In the genomic region with DNA sequence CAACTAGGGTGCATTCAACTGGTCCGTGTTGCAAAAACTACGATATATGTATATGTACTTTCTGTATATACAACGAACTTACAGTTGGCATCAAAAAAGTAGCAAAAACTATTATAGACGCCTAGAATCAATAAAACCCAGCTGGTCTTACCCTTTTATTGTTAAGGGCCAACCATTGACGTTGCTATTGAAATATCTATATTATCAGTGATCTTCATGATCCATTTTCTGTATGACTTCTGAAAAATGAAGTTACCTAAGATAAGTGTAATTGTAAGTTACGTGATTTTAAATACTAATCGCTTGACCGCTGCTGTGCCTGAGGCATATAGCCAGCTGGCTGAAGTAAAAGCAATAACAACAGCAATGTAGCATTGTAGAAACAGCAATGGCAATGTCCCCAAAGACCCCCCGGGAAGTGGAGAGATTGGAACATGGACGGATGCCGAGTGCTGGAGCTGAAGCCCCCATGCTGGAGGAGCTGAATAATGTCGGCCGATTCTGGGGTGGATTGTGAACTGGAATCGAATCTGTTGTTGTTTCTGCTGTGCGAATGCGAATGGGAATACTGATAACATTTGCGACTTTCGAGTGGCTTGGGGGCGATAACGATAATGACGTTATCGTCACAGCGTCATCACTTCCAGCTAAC, we compare ENCODE assay signal across 1 fruit fly cellular context.
TF ChIP-seq lines count a peak whose summit lies in the region.

No protein-coding gene starts in this region.

TF ChIP-seq in whole organism, embryonic, 481 proteins besides CTCF, POLR2A, EP300 and RAD21 (continued from another document and continues in another):
- TF ChIP-seq dan (GFP tag; IDR thresholded peaks at IDR 0.05; lab: Robert Waterston, UW) (no peak), sna (GFP tag; IDR thresholded peaks at IDR 0.05; lab: Robert Waterston, UW; ENCODE audit: partially characterized antibody) (no peak), bcd (GFP tag; optimal IDR thresholded peaks at IDR 0.05; lab: Kevin White, UChicago) (peak; percentile 22), CG3838 (GFP tag; optimal IDR thresholded peaks at IDR 0.05; lab: Kevin White, UChicago) (no peak), ranshi (GFP tag; IDR thresholded peaks at IDR 0.05; lab: Robert Waterston, UW) (no peak), MBD-R2 (GFP tag; IDR thresholded peaks at IDR 0.05; lab: Robert Waterston, UW) (no peak), tin (GFP tag; optimal IDR thresholded peaks at IDR 0.05; lab: Kevin White, UChicago) (peak; percentile 2), D19A (tag; optimal IDR thresholded peaks at IDR 0.05; lab: Kevin White, UChicago) (peak; percentile 56), CG3065 (GFP tag; optimal IDR thresholded peaks at IDR 0.05; lab: Kevin White, UChicago) (no peak), CG6272 (GFP tag; IDR thresholded peaks at IDR 0.05; lab: Robert Waterston, UW) (no peak), trem (tag; optimal IDR thresholded peaks at IDR 0.05; lab: Kevin White, UChicago) (peak; percentile 47), sd (tag; optimal IDR thresholded peaks at IDR 0.05; lab: Kevin White, UChicago) (no peak), CG3407 (GFP tag; optimal IDR thresholded peaks at IDR 0.05; lab: Kevin White, UChicago) (no peak), CG16815 (GFP tag; optimal IDR thresholded peaks at IDR 0.05; lab: Kevin White, UChicago) (no peak), CG15479 (GFP tag; optimal IDR thresholded peaks at IDR 0.05; lab: Kevin White, UChicago) (peak; percentile 7), rib (GFP tag; IDR thresholded peaks at IDR 0.05; lab: Robert Waterston, UW) (no peak), Hsf (GFP tag; optimal IDR thresholded peaks at IDR 0.05; lab: Kevin White, UChicago) (peak; percentile 25), CG8765 (GFP tag; IDR thresholded peaks at IDR 0.05; lab: Robert Waterston, UW) (no peak), slbo (GFP tag; IDR thresholded peaks at IDR 0.05; lab: Robert Waterston, UW) (peak; percentile 43; the same call in 1 of the 2 replicates), nmo (GFP tag; optimal IDR thresholded peaks at IDR 0.05; lab: Kevin White, UChicago) (peak; percentile 49), ewg (GFP tag; optimal IDR thresholded peaks at IDR 0.05; lab: Kevin White, UChicago) (no peak), Atf3 (GFP tag; optimal IDR thresholded peaks at IDR 0.05; lab: Kevin White, UChicago) (no peak), CG33213 (GFP tag; optimal IDR thresholded peaks at IDR 0.05; lab: Kevin White, UChicago) (peak; percentile 4), fd102C (GFP tag; optimal IDR thresholded peaks at IDR 0.05; lab: Kevin White, UChicago) (no peak), CG3847 (GFP tag; IDR thresholded peaks at IDR 0.05; lab: Robert Waterston, UW) (no peak), CG8388 (GFP tag; optimal IDR thresholded peaks at IDR 0.05; lab: Kevin White, UChicago) (peak; percentile 27), CG17385 (GFP tag; optimal IDR thresholded peaks at IDR 0.05; lab: Kevin White, UChicago) (peak; percentile 17), Lhr (GFP tag; optimal IDR thresholded peaks at IDR 0.05; lab: Kevin White, UChicago) (no peak), ssp (GFP tag; IDR thresholded peaks at IDR 0.05; lab: Robert Waterston, UW) (no peak), HmgD (GFP tag; optimal IDR thresholded peaks at IDR 0.05; lab: Kevin White, UChicago) (no peak), Xrp1 (GFP tag; IDR thresholded peaks at IDR 0.05; lab: Robert Waterston, UW) (0 out of 2 replicates have a peak, but pooled peaks have one; percentile 40), Doc2 (GFP tag; IDR thresholded peaks at IDR 0.05; lab: Robert Waterston, UW) (no peak), pho (GFP tag; optimal IDR thresholded peaks at IDR 0.05; lab: Kevin White, UChicago) (no peak), p53 (GFP tag; optimal IDR thresholded peaks at IDR 0.05; lab: Kevin White, UChicago) (no peak), danr (GFP tag; IDR thresholded peaks at IDR 0.05; lab: Robert Waterston, UW) (no peak), CG8478 (optimal IDR thresholded peaks at IDR 0.05; lab: Kevin White, UChicago) (no peak), CG14050 (GFP tag; IDR thresholded peaks at IDR 0.05; lab: Robert Waterston, UW) (no peak; the same call in 2 of the 3 replicates), wor (GFP tag; IDR thresholded peaks at IDR 0.05; lab: Robert Waterston, UW) (no peak), pzg (GFP tag; optimal IDR thresholded peaks at IDR 0.05; lab: Kevin White, UChicago) (no peak), CG18262 (tag; optimal IDR thresholded peaks at IDR 0.05; lab: Kevin White, UChicago) (peak; percentile 52), CG15011 (GFP tag; optimal IDR thresholded peaks at IDR 0.05; lab: Kevin White, UChicago) (no peak), toy (GFP tag; IDR thresholded peaks at IDR 0.05; lab: Robert Waterston, UW) (no peak), Ssrp (tag; optimal IDR thresholded peaks at IDR 0.05; lab: Kevin White, UChicago) (peak; percentile 44), BEAF-32 (GFP tag; optimal IDR thresholded peaks at IDR 0.05; lab: Kevin White, UChicago) (no peak), psq (GFP tag; optimal IDR thresholded peaks at IDR 0.05; lab: Kevin White, UChicago) (no peak), ac (GFP tag; optimal IDR thresholded peaks at IDR 0.05; lab: Kevin White, UChicago) (no peak), TFAM (GFP tag; optimal IDR thresholded peaks at IDR 0.05; lab: Kevin White, UChicago) (no peak), CG10565 (GFP tag; optimal IDR thresholded peaks at IDR 0.05; lab: Kevin White, UChicago) (no peak), otp (GFP tag; IDR thresholded peaks at IDR 0.05; lab: Robert Waterston, UW) (no peak), CG17802 (tag; optimal IDR thresholded peaks at IDR 0.05; lab: Kevin White, UChicago) (no peak), stwl (tag; optimal IDR thresholded peaks at IDR 0.05; lab: Kevin White, UChicago) (no peak), CHES-1-like (GFP tag; optimal IDR thresholded peaks at IDR 0.05; lab: Kevin White, UChicago) (no peak), CG6175 (GFP tag; IDR thresholded peaks at IDR 0.05; lab: Robert Waterston, UW) (no peak), oc (tag; optimal IDR thresholded peaks at IDR 0.05; lab: Kevin White, UChicago) (no peak), bsh (GFP tag; optimal IDR thresholded peaks at IDR 0.05; lab: Kevin White, UChicago) (peak; percentile 61 to 64), CG10321 (GFP tag; IDR thresholded peaks at IDR 0.05; lab: Robert Waterston, UW) (0 out of 2 replicates have a peak, but pooled peaks have one; percentile 7), CG6654 (GFP tag; optimal IDR thresholded peaks at IDR 0.05; lab: Kevin White, UChicago) (peak; percentile 17), sob (GFP tag; IDR thresholded peaks at IDR 0.05; lab: Robert Waterston, UW) (0 out of 2 replicates have a peak, but pooled peaks have one; percentile 28), odd (GFP tag; optimal IDR thresholded peaks at IDR 0.05; lab: Kevin White, UChicago) (no peak), sima (GFP tag; optimal IDR thresholded peaks at IDR 0.05; lab: Kevin White, UChicago) (no peak), bigmax (GFP tag; optimal IDR thresholded peaks at IDR 0.05; lab: Kevin White, UChicago) (no peak), CG16779 (GFP tag; IDR thresholded peaks at IDR 0.05; lab: Robert Waterston, UW) (no peak), z (GFP tag; IDR thresholded peaks at IDR 0.05; lab: Robert Waterston, UW) (no peak), CG14965 (GFP tag; optimal IDR thresholded peaks at IDR 0.05; lab: Kevin White, UChicago; ENCODE audit: borderline replicate concordance) (no peak), CG4854 (GFP tag; optimal IDR thresholded peaks at IDR 0.05; lab: Kevin White, UChicago) (peak; percentile 34), Mrtf (GFP tag; IDR thresholded peaks at IDR 0.05; lab: Robert Waterston, UW) (no peak), mirr (GFP tag; optimal IDR thresholded peaks at IDR 0.05; lab: Kevin White, UChicago) (no peak), pb (GFP tag; optimal IDR thresholded peaks at IDR 0.05; lab: Kevin White, UChicago) (no peak), CG10431 (GFP tag; optimal IDR thresholded peaks at IDR 0.05; lab: Kevin White, UChicago) (no peak), sens-2 (GFP tag; IDR thresholded peaks at IDR 0.05; lab: Robert Waterston, UW) (peak; percentile 38; the same call in 1 of the 2 replicates), pros (GFP tag; optimal IDR thresholded peaks at IDR 0.05; lab: Kevin White, UChicago) (no peak), Scr (GFP tag; IDR thresholded peaks at IDR 0.05; lab: Robert Waterston, UW; ENCODE audit: partially characterized antibody) (no peak), E2f2 (GFP tag; IDR thresholded peaks at IDR 0.05; lab: Robert Waterston, UW) (peak; percentile 8; the same call in 1 of the 2 replicates), Six4 (GFP tag; optimal IDR thresholded peaks at IDR 0.05; lab: Kevin White, UChicago) (peak; percentile 12), CG1832 (GFP tag; optimal IDR thresholded peaks at IDR 0.05; lab: Kevin White, UChicago) (no peak), CG2889 (GFP tag; IDR thresholded peaks at IDR 0.05; lab: Robert Waterston, UW) (no peak), CG15073 (GFP tag; optimal IDR thresholded peaks at IDR 0.05; lab: Kevin White, UChicago) (no peak), CG10462 (GFP tag; optimal IDR thresholded peaks at IDR 0.05; lab: Kevin White, UChicago) (no peak), slp2 (GFP tag; optimal IDR thresholded peaks at IDR 0.05; lab: Kevin White, UChicago) (no peak), Dad (GFP tag; optimal IDR thresholded peaks at IDR 0.05; lab: Kevin White, UChicago) (no peak), run (tag; optimal IDR thresholded peaks at IDR 0.05; lab: Kevin White, UChicago) (no peak), Hr51 (GFP tag; optimal IDR thresholded peaks at IDR 0.05; lab: Kevin White, UChicago) (peak in 1 of 2 experiments; percentile 59), bowl (GFP tag; IDR thresholded peaks at IDR 0.05; lab: Robert Waterston, UW) (no peak; the same call in 1 of the 2 replicates), lov (optimal IDR thresholded peaks at IDR 0.05; lab: Kevin White, UChicago) (no peak), lov (GFP tag; IDR thresholded peaks at IDR 0.05; lab: Robert Waterston, UW) (no peak), az2 (GFP tag; optimal IDR thresholded peaks at IDR 0.05; lab: Kevin White, UChicago) (peak; percentile 32), CG7839 (tag; optimal IDR thresholded peaks at IDR 0.05; lab: Kevin White, UChicago) (peak; percentile 59), CG9609 (GFP tag; optimal IDR thresholded peaks at IDR 0.05; lab: Kevin White, UChicago) (no peak), chif (GFP tag; optimal IDR thresholded peaks at IDR 0.05; lab: Kevin White, UChicago) (peak; percentile 30 to 62), CG17361 (GFP tag; IDR thresholded peaks at IDR 0.05; lab: Robert Waterston, UW) (no peak; the same call in 2 of the 3 replicates), CG10959 (GFP tag; IDR thresholded peaks at IDR 0.05; lab: Robert Waterston, UW) (no peak), CG13296 (GFP tag; optimal IDR thresholded peaks at IDR 0.05; lab: Kevin White, UChicago) (no peak), her (GFP tag; optimal IDR thresholded peaks at IDR 0.05; lab: Kevin White, UChicago) (no peak), CG7271 (tag; optimal IDR thresholded peaks at IDR 0.05; lab: Kevin White, UChicago) (no peak), ham (GFP tag; IDR thresholded peaks at IDR 0.05; lab: Robert Waterston, UW) (no peak), CG9817 (tag; optimal IDR thresholded peaks at IDR 0.05; lab: Kevin White, UChicago) (no peak), tap (tag; optimal IDR thresholded peaks at IDR 0.05; lab: Kevin White, UChicago) (no peak), klu (GFP tag; IDR thresholded peaks at IDR 0.05; lab: Robert Waterston, UW) (no peak), CG43689 (GFP tag; IDR thresholded peaks at IDR 0.05; lab: Robert Waterston, UW) (no peak), CG5953 (GFP tag; IDR thresholded peaks at IDR 0.05; lab: Robert Waterston, UW) (no peak), CG2120 (GFP tag; optimal IDR thresholded peaks at IDR 0.05; lab: Kevin White, UChicago) (peak; percentile 38), CG11247 (GFP tag; IDR thresholded peaks at IDR 0.05; lab: Robert Waterston, UW) (no peak), Stat92E (GFP tag; optimal IDR thresholded peaks at IDR 0.05; lab: Kevin White, UChicago) (no peak), wek (GFP tag; optimal IDR thresholded peaks at IDR 0.05; lab: Kevin White, UChicago) (no peak), crol (GFP tag; IDR thresholded peaks at IDR 0.05; lab: Robert Waterston, UW) (no peak), Ravus (GFP tag; IDR thresholded peaks at IDR 0.05; lab: Robert Waterston, UW) (no peak), so (GFP tag; IDR thresholded peaks at IDR 0.05; lab: Robert Waterston, UW) (no peak), CG18599 (GFP tag; optimal IDR thresholded peaks at IDR 0.05; lab: Kevin White, UChicago) (no peak), Taf1 (GFP tag; IDR thresholded peaks at IDR 0.05; lab: Robert Waterston, UW) (no peak), ap (GFP tag; IDR thresholded peaks at IDR 0.05; lab: Robert Waterston, UW) (no peak), wdn (GFP tag; IDR thresholded peaks at IDR 0.05; lab: Robert Waterston, UW) (no peak), CG4328 (GFP tag; optimal IDR thresholded peaks at IDR 0.05; lab: Kevin White, UChicago) (no peak), CG14667 (GFP tag; IDR thresholded peaks at IDR 0.05; lab: Robert Waterston, UW) (no peak), stc (GFP tag; IDR thresholded peaks at IDR 0.05; lab: Robert Waterston, UW) (peak; percentile 43; the same call in 1 of the 2 replicates), ara (GFP tag; IDR thresholded peaks at IDR 0.05; lab: Robert Waterston, UW) (no peak; the same call in 1 of the 2 replicates), br (optimal IDR thresholded peaks at IDR 0.05; lab: Kevin White, UChicago) (no peak), caup (GFP tag; optimal IDR thresholded peaks at IDR 0.05; lab: Kevin White, UChicago; ENCODE audit: severe bottlenecking) (no peak), zfh1 (GFP tag; IDR thresholded peaks at IDR 0.05; lab: Robert Waterston, UW) (0 out of 3 replicates have a peak, but pooled peaks have one; percentile 35), CG1024 (GFP tag; IDR thresholded peaks at IDR 0.05; lab: Robert Waterston, UW) (no peak), tio (GFP tag; optimal IDR thresholded peaks at IDR 0.05; lab: Kevin White, UChicago) (peak; percentile 43), Chrac-16 (GFP tag; optimal IDR thresholded peaks at IDR 0.05; lab: Kevin White, UChicago) (no peak), repo (GFP tag; optimal IDR thresholded peaks at IDR 0.05; lab: Kevin White, UChicago) (no peak), bab2 (GFP tag; optimal IDR thresholded peaks at IDR 0.05; lab: Kevin White, UChicago) (peak; percentile 11), CG12391 (tag; optimal IDR thresholded peaks at IDR 0.05; lab: Kevin White, UChicago) (peak; percentile 42), chinmo (GFP tag; IDR thresholded peaks at IDR 0.05; lab: Robert Waterston, UW; ENCODE audit: partially characterized antibody) (no peak), jing (GFP tag; optimal IDR thresholded peaks at IDR 0.05; lab: Kevin White, UChicago) (no peak), esg (GFP tag; conservative IDR thresholded peaks at IDR 0.05; lab: Robert Waterston, UW) (no peak), hb (GFP tag; IDR thresholded peaks at IDR 0.05; lab: Robert Waterston, UW; ENCODE audit: partially characterized antibody) (no peak)
